Worm (Caenorhabditis elegans): ENCODE results near the gene ilcr-2.

DNA sequence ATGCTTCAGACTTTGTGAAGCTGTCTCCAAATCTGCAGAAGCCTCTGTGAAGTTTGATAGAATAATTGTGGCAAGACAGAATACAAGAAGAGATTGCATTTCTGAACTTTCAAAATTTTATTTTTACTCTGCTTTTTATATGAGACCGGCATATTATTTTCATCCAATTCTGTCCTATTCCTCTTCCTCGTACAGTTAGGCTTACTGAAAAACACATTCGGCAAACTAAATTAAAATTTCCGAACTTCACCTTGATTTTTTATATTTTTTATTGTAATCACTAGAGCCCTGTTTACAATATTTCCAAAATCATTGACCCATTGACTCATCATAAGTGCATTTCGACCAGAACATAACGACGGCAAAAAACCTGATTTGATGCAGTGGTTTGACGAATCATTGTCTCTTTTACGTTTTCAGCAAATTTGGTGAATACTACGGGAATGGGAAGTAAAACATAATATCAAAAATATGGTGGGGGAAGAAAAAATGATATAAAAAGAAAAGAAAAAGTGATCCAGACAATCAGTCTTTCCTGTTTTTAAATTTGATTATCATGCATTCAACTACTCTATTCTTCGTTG is 23.2 kb downstream of the ilcr-2 start, which contains the start of the genes suex-1 and F12A10.9:
- TF ChIP-seq cog-1 (tag; optimal IDR thresholded peaks at IDR 0.05) (no peak), ztf-29 (GFP tag; IDR thresholded peaks at IDR 0.05) (no peak), tab-1 (GFP tag; IDR thresholded peaks at IDR 0.05) (no peak), T22C8.4 (GFP tag; IDR thresholded peaks at IDR 0.05) (no peak)

All from whole organism, midembryonic.